Fruit fly (Drosophila melanogaster): Measurements from ENCODE around the gene CG6106.

DNA sequence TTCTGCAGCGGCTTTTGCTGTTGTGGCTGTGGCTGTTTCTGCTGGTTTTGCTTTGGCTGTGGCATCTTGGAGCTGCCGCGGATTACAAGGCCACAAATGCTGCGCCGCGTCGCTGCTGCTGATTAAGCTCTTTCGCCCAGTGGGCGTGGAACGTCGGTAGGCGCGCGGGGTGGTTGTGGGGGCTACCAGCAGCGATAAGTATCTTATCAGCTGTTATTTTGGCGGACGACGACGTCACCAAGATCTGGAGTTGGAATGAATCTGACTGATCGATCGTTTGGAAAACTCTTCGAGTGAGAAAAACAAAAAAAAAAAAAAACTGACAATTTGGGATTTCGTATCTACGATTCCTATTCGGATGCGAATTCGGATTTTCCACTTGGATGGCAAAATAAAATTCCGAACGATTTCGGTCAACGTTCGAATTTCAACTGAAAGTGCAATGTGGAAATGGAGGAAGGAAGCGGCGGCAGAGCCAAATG is 45.5 kb downstream of the CG6106 start:
- TF ChIP-seq CTCF (optimal IDR thresholded peaks at IDR 0.05) (no peak), CG8478 (optimal IDR thresholded peaks at IDR 0.05) (no peak)

Data from S2 (cell line).